Worm (Caenorhabditis elegans) whole organism, L2 larva: Measurements from ENCODE around the gene C15C7.6.

Source experiments
- ZK546.5 ChIP-seq: sonication (generic microtip); optimal IDR thresholded peaks from 2 replicates; lab custom pipeline; 2017; ENCODE audit warnings: missing biosample characterization, missing genetic modification characterization
- ama-1 ChIP-seq: fragments of 150-350 bp; optimal IDR thresholded peaks from 2 replicates; lab custom pipeline; 2018; ENCODE audit warnings: inconsistent platforms
- blmp-1 ChIP-seq: sonication (generic microtip); optimal IDR thresholded peaks from 2 replicates; lab custom pipeline; 2017; ENCODE audit warnings: missing genetic modification characterization, mild to moderate bottlenecking, missing compliant biosample characterization, antibody characterized with exemption, moderate library complexity; ENCODE audit not compliant: insufficient read depth
- egl-27 ChIP-seq: sonication (generic microtip); optimal IDR thresholded peaks from 3 replicates; lab custom pipeline; 2017; ENCODE audit warnings: missing biosample characterization, missing genetic modification reagents, missing genetic modification characterization
- elt-1 ChIP-seq: fragments of 150-350 bp; optimal IDR thresholded peaks from 2 replicates; lab custom pipeline; 2014; ENCODE audit warnings: missing biosample characterization, missing genetic modification characterization
- fos-1 ChIP-seq: fragments of 150-350 bp; optimal IDR thresholded peaks from 2 replicates; lab custom pipeline; 2014; ENCODE audit warnings: missing biosample characterization, missing genetic modification characterization
- lin-13 ChIP-seq: fragments of 150-350 bp; optimal IDR thresholded peaks from 2 replicates; lab custom pipeline; 2014; ENCODE audit warnings: missing biosample characterization, missing genetic modification reagents, missing genetic modification characterization
- lsy-2 ChIP-seq, 2 experiments: fragments of 150-350 bp in 1 of 2; sonication (generic microtip) in 1 of 2; optimal IDR thresholded peaks; 2 replicates each; lab custom pipeline; 2014 to 2017; ENCODE audit warnings: missing biosample characterization in 2 of 2, missing genetic modification characterization in 2 of 2
- mdl-1 ChIP-seq, 2 experiments: fragments of 150-350 bp in 1 of 2; sonication (generic microtip) in 1 of 2; optimal IDR thresholded peaks; 2 replicates each; lab custom pipeline; 2017; ENCODE audit warnings: missing biosample characterization in 2 of 2, missing genetic modification characterization in 2 of 2
- nhr-12 ChIP-seq: fragments of 150-350 bp; optimal IDR thresholded peaks from 2 replicates; lab custom pipeline; 2014; ENCODE audit warnings: missing biosample characterization, missing genetic modification characterization
- zag-1 ChIP-seq: fragments of 150-350 bp; optimal IDR thresholded peaks from 2 replicates; lab custom pipeline; 2014; ENCODE audit warnings: missing biosample characterization, missing genetic modification characterization

- no peak for TF ChIP-seq ama-1 (lab: Kevin White, UChicago)
- no peak for TF ChIP-seq zag-1 (tag; lab: Kevin White, UChicago)
- TF ChIP-seq egl-27 (tag; lab: Kevin White, UChicago) = no peak
- no peak for TF ChIP-seq lin-13 (GFP tag; lab: Kevin White, UChicago)
- no peak for TF ChIP-seq elt-1
- no peak for TF ChIP-seq mdl-1 (tag; optimal IDR thresholded peaks at IDR 0.05; lab: Kevin White, UChicago)
- no peak for TF ChIP-seq fos-1 (tag; lab: Kevin White, UChicago)
- TF ChIP-seq blmp-1 (tag; lab: Kevin White, UChicago) = no peak
- no peak for TF ChIP-seq ZK546.5 (tag; lab: Kevin White, UChicago)
- TF ChIP-seq lsy-2 (tag; optimal IDR thresholded peaks at IDR 0.05; lab: Kevin White, UChicago) = no peak
- no peak for TF ChIP-seq nhr-12 (tag; lab: Kevin White, UChicago)
Observed at ce11 chrX:3216698-3217097, 46.3 kb upstream of the C15C7.6 start.
